Worm (Caenorhabditis elegans): ENCODE measurements around the gene nmad-1.

nmad-1 gene

ce11 chrIII:5563680-5564079, 8.9 kb upstream of the nmad-1 start (continued):
- no peak for TF ChIP-seq dpl-1 (GFP tag; optimal IDR thresholded peaks at IDR 0.05)
- no peak for TF ChIP-seq C34B4.2 (tag; optimal IDR thresholded peaks at IDR 0.05)
- TF ChIP-seq aha-1 (tag; optimal IDR thresholded peaks at IDR 0.05) = no peak
- TF ChIP-seq nhr-77 (tag; optimal IDR thresholded peaks at IDR 0.05) = peak; percentile 51
- no peak for TF ChIP-seq sptf-1 (tag; optimal IDR thresholded peaks at IDR 0.05)
- TF ChIP-seq alr-1 (tag; optimal IDR thresholded peaks at IDR 0.05; ENCODE audit: borderline replicate concordance) = no peak
- TF ChIP-seq unc-98 (GFP tag; IDR thresholded peaks at IDR 0.05) = no peak
- no peak for TF ChIP-seq ceh-63 (GFP tag; optimal IDR thresholded peaks at IDR 0.05)
- TF ChIP-seq pax-3 (tag; optimal IDR thresholded peaks at IDR 0.05) = no peak
- no peak for TF ChIP-seq hlh-17 (GFP tag; optimal IDR thresholded peaks at IDR 0.05; ENCODE audit: borderline replicate concordance)
- no peak for TF ChIP-seq unc-130 (tag; optimal IDR thresholded peaks at IDR 0.05)
- no peak for TF ChIP-seq pqm-1 (tag; optimal IDR thresholded peaks at IDR 0.05)
- TF ChIP-seq rnt-1 (tag; optimal IDR thresholded peaks at IDR 0.05) = peak; percentile 54
- TF ChIP-seq nhr-237 (tag; optimal IDR thresholded peaks at IDR 0.05) = no peak
- TF ChIP-seq lin-13 (GFP tag; optimal IDR thresholded peaks at IDR 0.05) = no peak
- TF ChIP-seq vab-15 (tag; optimal IDR thresholded peaks at IDR 0.05) = no peak
- no peak for TF ChIP-seq ztf-11 (tag; optimal IDR thresholded peaks at IDR 0.05)
- TF ChIP-seq lin-35 (GFP tag; optimal IDR thresholded peaks at IDR 0.05) = no peak
- no peak for TF ChIP-seq grh-1 (GFP tag; IDR thresholded peaks at IDR 0.05)
- TF ChIP-seq nhr-19 (GFP tag; conservative IDR thresholded peaks at IDR 0.05) = peak; percentile 39
- TF ChIP-seq fkh-4 (tag; optimal IDR thresholded peaks at IDR 0.05; ENCODE audit: borderline replicate concordance) = no peak
- no peak for TF ChIP-seq zip-4 (GFP tag; optimal IDR thresholded peaks at IDR 0.05)
- TF ChIP-seq elt-2 (tag; optimal IDR thresholded peaks at IDR 0.05) = no peak
- no peak for TF ChIP-seq skn-1 (tag; optimal IDR thresholded peaks at IDR 0.05)
- no peak for TF ChIP-seq hlh-4 (tag; optimal IDR thresholded peaks at IDR 0.05)
- TF ChIP-seq aly-2 (tag; optimal IDR thresholded peaks at IDR 0.05) = no peak
- no peak for TF ChIP-seq mef-2 (tag; optimal IDR thresholded peaks at IDR 0.05)
- no peak for TF ChIP-seq efl-3 (GFP tag; optimal IDR thresholded peaks at IDR 0.05)
- TF ChIP-seq nhr-90 (tag; optimal IDR thresholded peaks at IDR 0.05; ENCODE audit: poor library complexity) = no peak
- peak; percentile 31 for TF ChIP-seq tbx-2 (tag; optimal IDR thresholded peaks at IDR 0.05)
- TF ChIP-seq isw-1 (GFP tag; IDR thresholded peaks at IDR 0.05) = no peak
- no peak for TF ChIP-seq ets-5 (GFP tag; IDR thresholded peaks at IDR 0.05)
- no peak for TF ChIP-seq nhr-47 (tag; optimal IDR thresholded peaks at IDR 0.05)
- TF ChIP-seq egl-13 (tag; optimal IDR thresholded peaks at IDR 0.05) = no peak
- no peak for TF ChIP-seq nhr-11 (tag; optimal IDR thresholded peaks at IDR 0.05)
- peak; percentile 69 for TF ChIP-seq nhr-71 (tag; optimal IDR thresholded peaks at IDR 0.05)
- TF ChIP-seq fkh-10 (GFP tag; optimal IDR thresholded peaks at IDR 0.05) = no peak
- no peak for TF ChIP-seq nhr-28 (tag; optimal IDR thresholded peaks at IDR 0.05)
- no peak for TF ChIP-seq nhr-85 (tag)
- no peak for TF ChIP-seq elt-3 (tag; optimal IDR thresholded peaks at IDR 0.05)
- TF ChIP-seq Y116A8C.19 (tag; optimal IDR thresholded peaks at IDR 0.05; ENCODE audit: borderline replicate concordance) = no peak
- no peak for TF ChIP-seq ceh-88 (GFP tag; IDR thresholded peaks at IDR 0.05)

ce11 chrIII:5557246-5557819, 2.6 kb upstream of the nmad-1 start, which contains the start of gene rpc-2:
TSS of gene rpc-2 (plus strand) at chrIII:5557365.
- TF ChIP-seq nhr-85 (tag) (peak; percentile 1), hlh-17 (GFP tag; optimal IDR thresholded peaks at IDR 0.05; ENCODE audit: borderline replicate concordance) (no peak)
